Worm (Caenorhabditis elegans): ENCODE measurements around the gene try-1.
"Not testable (repeated sequence)": the region's sequence is repeated elsewhere in the genome, so short reads cannot be mapped to it uniquely, and the experiment has no call there.

Gene try-1

ce11 chrII:4903696-4904095, 45.6 kb downstream of the try-1 start, which contains the start of gene sgt-1:
Gene sgt-1 (minus strand): TSS chrII:4903796.
- TF ChIP-seq sma-3 (GFP tag; optimal IDR thresholded peaks at IDR 0.05); nhr-25 (tag; optimal IDR thresholded peaks at IDR 0.05); unc-55 (GFP tag; optimal IDR thresholded peaks at IDR 0.05): not testable (repeated sequence)

ce11 chrII:4902035-4902434, 47.3 kb downstream of the try-1 start, which contains the start of gene R05F9.9:
Gene R05F9.9 (minus strand): TSS chrII:4902100.
- no peak for TF ChIP-seq nhr-21 (tag; optimal IDR thresholded peaks at IDR 0.05)
- TF ChIP-seq lsy-2 (tag; optimal IDR thresholded peaks at IDR 0.05) = peak in 1 of 2 experiments; percentile 74
- no peak for TF ChIP-seq unc-62 (GFP tag; optimal IDR thresholded peaks at IDR 0.05)
- peak; percentile 72 for TF ChIP-seq crh-2 (tag; optimal IDR thresholded peaks at IDR 0.05)
- peak; percentile 16 for TF ChIP-seq lin-13 (GFP tag; optimal IDR thresholded peaks at IDR 0.05)
- no peak for TF ChIP-seq nhr-77 (tag; optimal IDR thresholded peaks at IDR 0.05)
- TF ChIP-seq ztf-4 (tag; optimal IDR thresholded peaks at IDR 0.05) = peak; percentile 82
- TF ChIP-seq C34F6.9 (tag; optimal IDR thresholded peaks at IDR 0.05) = peak; percentile 67
- TF ChIP-seq unc-55 (GFP tag; optimal IDR thresholded peaks at IDR 0.05) = peak; percentile 70
- no peak for TF ChIP-seq fos-1 (tag; optimal IDR thresholded peaks at IDR 0.05)
- peak; percentile 15 for TF ChIP-seq gmeb-1 (tag; optimal IDR thresholded peaks at IDR 0.05)
- TF ChIP-seq ama-1 (optimal IDR thresholded peaks at IDR 0.05) = peak; percentile 62
- TF ChIP-seq nhr-129 (tag; optimal IDR thresholded peaks at IDR 0.05) = peak; percentile 2
- TF ChIP-seq elt-1 (tag; optimal IDR thresholded peaks at IDR 0.05) = no peak

DNA sequence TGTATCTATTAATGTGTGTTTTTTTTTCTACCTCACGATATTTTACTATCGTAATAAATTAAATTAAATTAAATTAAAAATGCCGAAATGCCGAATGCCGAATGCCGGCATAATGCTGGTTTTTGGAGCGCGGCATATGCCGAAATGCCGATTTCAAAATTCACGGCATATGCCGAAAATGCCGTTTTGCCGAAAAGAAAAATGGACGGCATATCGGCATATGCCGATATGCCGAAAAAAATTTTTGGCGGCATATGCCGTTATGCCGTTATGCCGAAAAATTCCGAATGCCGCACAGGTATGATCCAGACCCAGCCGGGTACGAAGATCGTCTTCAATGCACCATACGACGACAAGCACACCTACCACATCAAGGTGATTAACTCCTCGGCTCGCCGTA, 50.8 kb downstream of the try-1 start, which contains the start of gene msp-32:
msp-32 (plus strand) TSS at position 301 of the 400 bp plus-strand sequence.
- not testable (repeated sequence) for TF ChIP-seq sma-3 (GFP tag; optimal IDR thresholded peaks at IDR 0.05); ceh-82 (tag; optimal IDR thresholded peaks at IDR 0.05); F13H6.1 (tag; optimal IDR thresholded peaks at IDR 0.05)

All from whole organism, L2 larva.